Fruit fly (Drosophila melanogaster) whole organism, embryonic: ENCODE data around the gene slf.

Source experiments
- Abd-B ChIP-seq: fragments of 200-800 bp; sonication (Bioruptor generic); optimal IDR thresholded peaks from 2 replicates; lab custom pipeline; 2018; ENCODE audit warnings: missing biosample characterization, mild to moderate bottlenecking, missing genetic modification characterization, moderate library complexity
- Bteb2 ChIP-seq: fragments of 200-800 bp; sonication (Bioruptor generic); optimal IDR thresholded peaks from 2 replicates; lab custom pipeline; 2016; ENCODE audit warnings: missing biosample characterization, missing genetic modification characterization
- CG10274 ChIP-seq: fragments of 200-800 bp; sonication (Bioruptor generic); optimal IDR thresholded peaks from 3 replicates; lab custom pipeline; 2017; ENCODE audit warnings: missing biosample characterization, mild to moderate bottlenecking, missing genetic modification characterization
- CG10431 ChIP-seq: fragments of 200-800 bp; sonication (Bioruptor generic); optimal IDR thresholded peaks from 3 replicates; lab custom pipeline; 2018; ENCODE audit warnings: missing biosample characterization, mild to moderate bottlenecking, missing genetic modification characterization
- CG11398 ChIP-seq: fragments of 200-800 bp; sonication (Bioruptor generic); optimal IDR thresholded peaks from 2 replicates; lab custom pipeline; 2016; ENCODE audit warnings: missing biosample characterization, missing genetic modification characterization
- CG11560 ChIP-seq: fragments of 200-800 bp; sonication (Bioruptor generic); IDR thresholded peaks from 3 replicates; pipeline ENCODE4 v1.3.6; 2022; ENCODE audit warnings: missing biosample characterization, missing genetic modification characterization
- CG12219 ChIP-seq: fragments of 200-800 bp; sonication (Bioruptor generic); optimal IDR thresholded peaks from 3 replicates; lab custom pipeline; 2018; ENCODE audit warnings: missing biosample characterization, mild to moderate bottlenecking, missing genetic modification characterization
- CG12744 ChIP-seq: fragments of 200-800 bp; sonication (Bioruptor generic); optimal IDR thresholded peaks from 2 replicates; lab custom pipeline; 2016; ENCODE audit warnings: missing biosample characterization, missing genetic modification characterization
- CG14441 ChIP-seq: fragments of 200-800 bp; sonication (Bioruptor generic); IDR thresholded peaks from 2 replicates; pipeline ENCODE4 v1.3.6; 2022; ENCODE audit warnings: missing biosample characterization, missing genetic modification characterization
- CG17186 ChIP-seq: fragments of 200-800 bp; sonication (Bioruptor generic); optimal IDR thresholded peaks from 3 replicates; lab custom pipeline; 2017; ENCODE audit warnings: missing biosample characterization, missing genetic modification reagents, missing genetic modification characterization
- CG17802 ChIP-seq: fragments of 200-800 bp; sonication (Bioruptor generic); optimal IDR thresholded peaks from 2 replicates; lab custom pipeline; 2018; ENCODE audit warnings: missing biosample characterization, mild to moderate bottlenecking, missing genetic modification characterization, moderate library complexity
- CG2129 ChIP-seq: fragments of 200-800 bp; sonication (Bioruptor generic); IDR thresholded peaks from 2 replicates; pipeline ENCODE4 v1.3.6; 2022; ENCODE audit warnings: missing biosample characterization, missing genetic modification characterization; ENCODE audit not compliant: partially characterized antibody
- CG3838 ChIP-seq: fragments of 200-800 bp; sonication (Bioruptor generic); optimal IDR thresholded peaks from 3 replicates; lab custom pipeline; 2016; ENCODE audit warnings: missing biosample characterization, missing genetic modification characterization
- CG4360 ChIP-seq: fragments of 200-800 bp; sonication (Bioruptor generic); IDR thresholded peaks from 2 replicates; pipeline ENCODE4 v1.3.6; 2022; ENCODE audit warnings: missing biosample characterization, missing genetic modification characterization
- CG4617 ChIP-seq: fragments of 200-800 bp; sonication (Bioruptor generic); optimal IDR thresholded peaks from 3 replicates; lab custom pipeline; 2016; ENCODE audit warnings: missing biosample characterization, missing genetic modification characterization, borderline replicate concordance
- CG5180 ChIP-seq: fragments of 200-800 bp; sonication (Bioruptor generic); optimal IDR thresholded peaks from 3 replicates; lab custom pipeline; 2017; ENCODE audit warnings: missing biosample characterization, missing genetic modification characterization, mild to moderate bottlenecking, moderate library complexity, missing genetic modification reagents
- CG9876 ChIP-seq: fragments of 200-800 bp; sonication (Bioruptor generic); optimal IDR thresholded peaks from 2 replicates; lab custom pipeline; 2016; ENCODE audit warnings: missing biosample characterization, missing genetic modification characterization
- Hr3 ChIP-seq: fragments of 200-800 bp; sonication (Bioruptor generic); optimal IDR thresholded peaks from 3 replicates; lab custom pipeline; 2016; ENCODE audit warnings: missing biosample characterization, missing genetic modification characterization
- Hr51 ChIP-seq, 2 experiments: fragments of 200-800 bp; sonication (Bioruptor generic); optimal IDR thresholded peaks; 2 replicates in 1 of 2; 3 replicates in 1 of 2; lab custom pipeline; 2016 to 2018; ENCODE audit warnings: missing biosample characterization in 2 of 2, missing genetic modification characterization in 2 of 2, mild to moderate bottlenecking in 1 of 2, moderate library complexity in 1 of 2
- MESR4 ChIP-seq: fragments of 200-800 bp; sonication (Bioruptor generic); optimal IDR thresholded peaks from 2 replicates; lab custom pipeline; 2018; ENCODE audit warnings: missing biosample characterization, mild to moderate bottlenecking, missing genetic modification characterization, moderate library complexity
- NC2α ChIP-seq: fragments of 200-800 bp; sonication (Bioruptor generic); optimal IDR thresholded peaks from 2 replicates; lab custom pipeline; 2016; ENCODE audit warnings: missing biosample characterization, missing genetic modification characterization
- NC2β ChIP-seq: fragments of 200-800 bp; sonication (Bioruptor generic); optimal IDR thresholded peaks from 2 replicates; lab custom pipeline; 2016; ENCODE audit warnings: missing biosample characterization, missing genetic modification characterization
- Neu2 ChIP-seq: fragments of 200-800 bp; sonication (Bioruptor generic); optimal IDR thresholded peaks from 3 replicates; lab custom pipeline; 2016; ENCODE audit warnings: missing biosample characterization, missing genetic modification characterization, borderline replicate concordance
- ab ChIP-seq: fragments of 200-800 bp; sonication (Bioruptor generic); optimal IDR thresholded peaks from 2 replicates; lab custom pipeline; 2016; ENCODE audit warnings: missing biosample characterization, missing genetic modification characterization
- caup ChIP-seq: fragments of 200-800 bp; sonication (Bioruptor generic); optimal IDR thresholded peaks from 3 replicates; lab custom pipeline; 2017; ENCODE audit warnings: missing biosample characterization, mild to moderate bottlenecking, missing genetic modification characterization, moderate library complexity; ENCODE audit not compliant: severe bottlenecking
- croc ChIP-seq: fragments of 200-800 bp; sonication (Bioruptor generic); conservative IDR thresholded peaks from 3 replicates; pipeline ENCODE4 v1.3.6; 2022; ENCODE audit warnings: missing biosample characterization, missing genetic modification characterization
- crol ChIP-seq: fragments of 200-800 bp; sonication (Bioruptor generic); IDR thresholded peaks from 2 replicates; pipeline ENCODE4 v1.3.6; 2022; ENCODE audit warnings: missing biosample characterization, missing genetic modification characterization
- cwo ChIP-seq: fragments of 200-800 bp; sonication (Bioruptor generic); optimal IDR thresholded peaks from 3 replicates; lab custom pipeline; 2017; ENCODE audit warnings: missing biosample characterization, missing genetic modification characterization, mild to moderate bottlenecking, moderate library complexity, missing genetic modification reagents
- da ChIP-seq: fragments of 200-800 bp; sonication (Bioruptor generic); optimal IDR thresholded peaks from 2 replicates; lab custom pipeline; 2016; ENCODE audit warnings: missing biosample characterization, missing genetic modification characterization
- dysf ChIP-seq: fragments of 200-800 bp; sonication (Bioruptor generic); IDR thresholded peaks from 3 replicates; pipeline ENCODE4 v1.3.6; 2022; ENCODE audit warnings: missing biosample characterization, missing genetic modification characterization
- gce ChIP-seq: fragments of 200-800 bp; sonication (Bioruptor generic); IDR thresholded peaks from 3 replicates; pipeline ENCODE4 v1.3.6; 2022; ENCODE audit warnings: missing biosample characterization, missing genetic modification characterization
- gcm2 ChIP-seq: fragments of 200-800 bp; sonication (Bioruptor generic); optimal IDR thresholded peaks from 2 replicates; lab custom pipeline; 2016; ENCODE audit warnings: missing biosample characterization, missing genetic modification characterization
- ham ChIP-seq: fragments of 200-800 bp; sonication (Bioruptor generic); IDR thresholded peaks from 2 replicates; pipeline ENCODE4 v1.3.6; 2022; ENCODE audit warnings: missing biosample characterization, missing genetic modification characterization
- hkb ChIP-seq, 2 experiments: fragments of 200-800 bp in 1 of 2; fragments of >200 bp in 1 of 2; sonication (Bioruptor generic) in 1 of 2; IDR thresholded peaks in 1 of 2; optimal IDR thresholded peaks in 1 of 2; 2 replicates each; pipeline versions ENCODE4 v1.3.6 to Lab custom; 2017 to 2022; ENCODE audit warnings: missing biosample characterization in 1 of 2, missing genetic modification characterization in 1 of 2
- ken ChIP-seq: fragments of 200-800 bp; sonication (Bioruptor generic); IDR thresholded peaks from 3 replicates; pipeline ENCODE4 v1.3.6; 2022; ENCODE audit warnings: missing biosample characterization, missing genetic modification characterization
- klu ChIP-seq: fragments of 200-800 bp; sonication (Bioruptor generic); IDR thresholded peaks from 2 replicates; pipeline ENCODE4 v1.3.6; 2022; ENCODE audit warnings: missing biosample characterization, missing genetic modification characterization
- lab ChIP-seq: fragments of 200-800 bp; sonication (Bioruptor generic); optimal IDR thresholded peaks from 3 replicates; lab custom pipeline; 2017; ENCODE audit warnings: missing biosample characterization, missing genetic modification characterization, mild to moderate bottlenecking, moderate library complexity, missing genetic modification reagents
- mam ChIP-seq: fragments of 200-800 bp; sonication (Bioruptor generic); optimal IDR thresholded peaks from 3 replicates; lab custom pipeline; 2016; ENCODE audit warnings: missing biosample characterization, missing genetic modification characterization
- nmo ChIP-seq: fragments of 200-800 bp; sonication (Bioruptor generic); optimal IDR thresholded peaks from 2 replicates; lab custom pipeline; 2018; ENCODE audit warnings: missing biosample characterization, mild to moderate bottlenecking, missing genetic modification characterization, moderate library complexity
- ranshi ChIP-seq: fragments of 200-800 bp; sonication (Bioruptor generic); IDR thresholded peaks from 2 replicates; pipeline ENCODE4 v1.3.6; 2022; ENCODE audit warnings: missing biosample characterization, missing genetic modification characterization
- row ChIP-seq: fragments of 200-800 bp; sonication (Bioruptor generic); IDR thresholded peaks from 3 replicates; pipeline ENCODE4 v1.3.6; 2022; ENCODE audit warnings: missing biosample characterization, missing genetic modification characterization
- run ChIP-seq: fragments of 200-800 bp; sonication (Bioruptor generic); optimal IDR thresholded peaks from 3 replicates; lab custom pipeline; 2018; ENCODE audit warnings: missing biosample characterization, mild to moderate bottlenecking, missing genetic modification characterization
- sc ChIP-seq, 3 experiments: fragments of >200 bp in 2 of 3; fragments of 200-800 bp in 1 of 3; sonication (Bioruptor generic) in 1 of 3; optimal IDR thresholded peaks; 2 replicates in 2 of 3; 3 replicates in 1 of 3; lab custom pipeline; 2017; ENCODE audit warnings: mild to moderate bottlenecking in 1 of 3, missing biosample characterization in 1 of 3, missing genetic modification characterization in 1 of 3, missing genetic modification reagents in 1 of 3
- sd ChIP-seq: fragments of 200-800 bp; sonication (Bioruptor generic); optimal IDR thresholded peaks from 3 replicates; lab custom pipeline; 2018; ENCODE audit warnings: missing biosample characterization, mild to moderate bottlenecking, missing genetic modification characterization, moderate library complexity
- tin ChIP-seq: fragments of 200-800 bp; sonication (Bioruptor generic); optimal IDR thresholded peaks from 3 replicates; lab custom pipeline; 2016; ENCODE audit warnings: missing biosample characterization, missing genetic modification characterization
- tio ChIP-seq: fragments of 200-800 bp; sonication (Bioruptor generic); optimal IDR thresholded peaks from 2 replicates; lab custom pipeline; 2017; ENCODE audit warnings: missing biosample characterization, missing genetic modification characterization, inconsistent platforms
- unpg ChIP-seq: fragments of 200-800 bp; sonication (Bioruptor generic); optimal IDR thresholded peaks from 3 replicates; lab custom pipeline; 2018; ENCODE audit warnings: missing biosample characterization, mild to moderate bottlenecking, missing genetic modification characterization, moderate library complexity
- wek ChIP-seq: fragments of 200-800 bp; sonication (Bioruptor generic); optimal IDR thresholded peaks from 3 replicates; lab custom pipeline; 2018; ENCODE audit warnings: missing biosample characterization, mild to moderate bottlenecking, missing genetic modification characterization, moderate library complexity

Gene slf

DNA sequence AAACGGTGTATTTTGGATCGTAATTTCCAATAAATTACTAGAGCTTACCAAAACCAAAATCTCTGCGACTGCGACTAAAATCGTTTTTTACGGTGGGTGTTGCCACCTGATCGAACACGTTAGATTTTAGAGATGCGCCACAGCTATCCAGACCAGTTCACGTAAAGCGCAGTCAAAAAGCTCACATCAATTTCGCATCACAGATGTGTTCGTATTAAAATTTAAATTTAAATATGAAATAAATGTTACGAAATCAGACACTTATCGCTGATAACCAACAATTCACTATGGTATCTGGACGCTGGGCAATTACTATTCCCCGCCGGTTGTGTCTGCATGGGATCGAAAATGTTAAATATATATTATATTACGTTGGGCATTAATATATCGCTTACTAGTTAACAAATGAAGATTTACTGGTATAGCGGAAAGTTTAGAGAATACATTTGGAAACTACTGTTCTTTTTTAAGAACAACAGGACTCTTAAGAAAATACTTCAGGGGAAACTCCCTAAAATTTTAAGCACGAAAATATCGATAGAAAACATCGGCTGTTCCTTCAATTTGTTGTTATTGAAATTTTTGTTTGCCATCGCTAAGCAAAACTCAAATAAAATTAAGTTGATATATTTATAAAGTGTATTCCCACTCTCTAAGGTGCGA is 45.6 kb upstream of the slf start, which contains the start of the genes mxt and CG11927 (continued):
- TF ChIP-seq ken, result peak; percentile 64; the same call in 2 of the 3 replicates
- TF ChIP-seq unpg (GFP tag; lab: Kevin White, UChicago), result no peak
- TF ChIP-seq Hr51 (GFP tag; optimal IDR thresholded peaks at IDR 0.05; lab: Kevin White, UChicago), result peak in 1 of 2 experiments; percentile 45
- no peak for TF ChIP-seq CG12744 (GFP tag; lab: Kevin White, UChicago)
- peak; percentile 67 for TF ChIP-seq mam (GFP tag; lab: Kevin White, UChicago)
- no peak for TF ChIP-seq ham (GFP tag; lab: Robert Waterston, UW)
- no peak for TF ChIP-seq CG10431 (GFP tag; lab: Kevin White, UChicago)
- TF ChIP-seq CG14441 (GFP tag; lab: Robert Waterston, UW), result 0 out of 2 replicates have a peak, but pooled peaks have one; percentile 40
- TF ChIP-seq CG10274 (GFP tag; lab: Kevin White, UChicago), result no peak
- no peak for TF ChIP-seq croc (GFP tag; lab: Robert Waterston, UW)
- no peak for TF ChIP-seq gce (GFP tag; lab: Robert Waterston, UW)
- no peak for TF ChIP-seq Bteb2 (GFP tag; lab: Kevin White, UChicago)
- TF ChIP-seq klu (GFP tag; lab: Robert Waterston, UW), result no peak
- no peak for TF ChIP-seq lab (GFP tag; lab: Kevin White, UChicago)
- no peak for TF ChIP-seq caup (GFP tag; lab: Kevin White, UChicago)
- TF ChIP-seq gcm2 (GFP tag; lab: Kevin White, UChicago), result no peak
- no peak for TF ChIP-seq cwo
- TF ChIP-seq NC2β, result no peak
- TF ChIP-seq ab (GFP tag; lab: Kevin White, UChicago), result no peak
- no peak for TF ChIP-seq Abd-B
- TF ChIP-seq wek (GFP tag; lab: Kevin White, UChicago), result no peak
- TF ChIP-seq tio (GFP tag; lab: Kevin White, UChicago), result no peak
- no peak for TF ChIP-seq CG4360 (GFP tag; lab: Robert Waterston, UW)
- no peak for TF ChIP-seq sc (optimal IDR thresholded peaks at IDR 0.05; lab: Kevin White, UChicago)
- no peak for TF ChIP-seq sc (GFP tag; optimal IDR thresholded peaks at IDR 0.05; lab: Kevin White, UChicago)
- no peak for TF ChIP-seq CG11560 (tag; lab: Robert Waterston, UW)
- TF ChIP-seq CG17186, result peak; percentile 72
- peak; percentile 7 for TF ChIP-seq CG3838 (GFP tag; lab: Kevin White, UChicago)
- no peak for TF ChIP-seq CG5180 (GFP tag; lab: Kevin White, UChicago)
- no peak for TF ChIP-seq sd (tag; lab: Kevin White, UChicago)
- TF ChIP-seq dysf (GFP tag; lab: Robert Waterston, UW), result 0 out of 3 replicates have a peak, but pooled peaks have one; percentile 26
- peak; percentile 80 for TF ChIP-seq row
- no peak for TF ChIP-seq Neu2 (GFP tag; lab: Kevin White, UChicago)
- no peak for TF ChIP-seq NC2α (GFP tag; lab: Kevin White, UChicago)
- no peak for TF ChIP-seq hkb (optimal IDR thresholded peaks at IDR 0.05; lab: Kevin White, UChicago)
- no peak for TF ChIP-seq hkb (GFP tag; IDR thresholded peaks at IDR 0.05; lab: Robert Waterston, UW)
- no peak for TF ChIP-seq CG9876 (GFP tag; lab: Kevin White, UChicago)
- no peak for TF ChIP-seq CG12219
- no peak for TF ChIP-seq CG11398 (GFP tag; lab: Kevin White, UChicago)
- peak; percentile 43 for TF ChIP-seq CG4617 (GFP tag; lab: Kevin White, UChicago)
- TF ChIP-seq CG17802, result peak; percentile 61
- TF ChIP-seq CG2129 (GFP tag; lab: Robert Waterston, UW), result peak; percentile 74
- TF ChIP-seq ranshi (GFP tag; lab: Robert Waterston, UW), result no peak
- peak; percentile 54 for TF ChIP-seq nmo (GFP tag; lab: Kevin White, UChicago)
- TF ChIP-seq da (GFP tag; lab: Kevin White, UChicago), result no peak
- TF ChIP-seq Hr3 (GFP tag; lab: Kevin White, UChicago), result peak; percentile 52
- no peak for TF ChIP-seq crol
- TF ChIP-seq tin (GFP tag; lab: Kevin White, UChicago), result peak; percentile 69
- TF ChIP-seq run, result no peak
- TF ChIP-seq MESR4 (GFP tag; lab: Kevin White, UChicago), result no peak
